Fruit fly (Drosophila melanogaster): Measurements from ENCODE around the gene St2.

DNA sequence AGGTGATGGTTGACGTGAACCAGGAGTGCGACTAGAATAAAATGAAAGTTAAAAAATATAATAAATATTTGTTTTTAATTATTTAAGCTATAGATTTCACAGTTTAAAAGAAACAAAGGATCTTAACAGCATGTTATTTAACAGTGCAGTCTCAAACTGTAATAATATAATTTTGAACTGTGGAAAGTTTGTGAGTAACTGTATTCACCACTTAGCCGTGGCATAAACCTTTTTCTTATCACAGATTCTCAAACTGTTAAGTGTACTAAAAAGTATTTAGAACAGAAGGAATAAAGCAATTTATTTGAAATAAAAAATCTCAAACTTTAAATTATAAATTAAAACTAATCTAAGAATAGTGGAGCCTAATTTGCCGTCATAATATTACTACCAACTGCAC, 37.4 kb upstream of the St2 start:
- TF ChIP-seq tj (GFP tag; optimal IDR thresholded peaks at IDR 0.05): no peak
- no peak for TF ChIP-seq CG11617 (GFP tag; optimal IDR thresholded peaks at IDR 0.05)
- no peak for TF ChIP-seq CG7101 (tag; optimal IDR thresholded peaks at IDR 0.05)
- TF ChIP-seq ovo (GFP tag; optimal IDR thresholded peaks at IDR 0.05): no peak
- no peak for TF ChIP-seq CG5204 (GFP tag; optimal IDR thresholded peaks at IDR 0.05)
- no peak for TF ChIP-seq CG14711 (tag; optimal IDR thresholded peaks at IDR 0.05)
- no peak for TF ChIP-seq CG12768 (GFP tag; optimal IDR thresholded peaks at IDR 0.05)
- no peak for TF ChIP-seq toe (GFP tag; optimal IDR thresholded peaks at IDR 0.05)
- TF ChIP-seq bab1 (GFP tag; optimal IDR thresholded peaks at IDR 0.05): no peak
- TF ChIP-seq Hr96 (GFP tag; optimal IDR thresholded peaks at IDR 0.05): no peak
- no peak for TF ChIP-seq kay (GFP tag; ENCODE audit: borderline replicate concordance)
- no peak for TF ChIP-seq CG7045 (GFP tag; optimal IDR thresholded peaks at IDR 0.05)
